Fruit fly (Drosophila melanogaster) S2 (cell line): ENCODE results near the gene CG31974.
A peak's percentile ranks its signal among the peaks of the same experiment; 100 is the strongest.

Source experiments
- CG8478 ChIP-seq: fragments of >200 bp; optimal IDR thresholded peaks from 2 replicates; lab custom pipeline; 2018
- CTCF ChIP-seq, 2 experiments: fragments of >200 bp; optimal IDR thresholded peaks; 2 replicates each; lab custom pipeline; 2018

dm6 chr2L:182360-183144 lies 39.7 kb upstream of the CG31974 start:
- TF ChIP-seq CTCF (optimal IDR thresholded peaks at IDR 0.05; lab: Kevin White, UChicago) (peak in 1 of 2 experiments; percentile 9), CG8478 (no peak)
